Fruit fly (Drosophila melanogaster) whole organism, embryonic: ENCODE measurements around the gene Atg14.

Experiments used
- Atf3 ChIP-seq: fragments of 200-800 bp; sonication (Bioruptor generic); optimal IDR thresholded peaks from 3 replicates; lab custom pipeline; 2016; ENCODE audit warnings: missing biosample characterization, missing genetic modification characterization
- Awh ChIP-seq: fragments of 200-800 bp; sonication (Bioruptor generic); IDR thresholded peaks from 2 replicates; pipeline ENCODE4, ENCODE4 v1.3.6; 2022; ENCODE audit warnings: missing biosample characterization, missing genetic modification characterization
- Bgb ChIP-seq: fragments of 200-800 bp; sonication (Bioruptor generic); IDR thresholded peaks from 2 replicates; pipeline ENCODE4 v1.3.6; 2022; ENCODE audit warnings: missing biosample characterization, missing genetic modification characterization; ENCODE audit not compliant: partially characterized antibody
- CG10431 ChIP-seq: fragments of 200-800 bp; sonication (Bioruptor generic); optimal IDR thresholded peaks from 3 replicates; lab custom pipeline; 2018; ENCODE audit warnings: missing biosample characterization, mild to moderate bottlenecking, missing genetic modification characterization
- CG10543 ChIP-seq: fragments of 200-800 bp; sonication (Bioruptor generic); optimal IDR thresholded peaks from 3 replicates; lab custom pipeline; 2017; ENCODE audit warnings: missing biosample characterization, mild to moderate bottlenecking, missing genetic modification characterization, moderate library complexity
- CG12155 ChIP-seq: fragments of 200-800 bp; sonication (Bioruptor generic); optimal IDR thresholded peaks from 3 replicates; lab custom pipeline; 2016; ENCODE audit warnings: missing biosample characterization, missing genetic modification characterization
- CG12219 ChIP-seq: fragments of 200-800 bp; sonication (Bioruptor generic); optimal IDR thresholded peaks from 3 replicates; lab custom pipeline; 2018; ENCODE audit warnings: missing biosample characterization, mild to moderate bottlenecking, missing genetic modification characterization
- CG13624 ChIP-seq: fragments of 200-800 bp; sonication (Bioruptor generic); optimal IDR thresholded peaks from 2 replicates; lab custom pipeline; 2016; ENCODE audit warnings: missing biosample characterization, missing genetic modification characterization
- CG15601 ChIP-seq: fragments of 200-800 bp; sonication (Bioruptor generic); optimal IDR thresholded peaks from 3 replicates; lab custom pipeline; 2019; ENCODE audit warnings: missing biosample characterization, mild to moderate bottlenecking, missing genetic modification characterization, moderate library complexity
- CG2120 ChIP-seq: fragments of 200-800 bp; sonication (Bioruptor generic); optimal IDR thresholded peaks from 3 replicates; lab custom pipeline; 2016; ENCODE audit warnings: missing biosample characterization, missing genetic modification characterization
- CG2129 ChIP-seq: fragments of 200-800 bp; sonication (Bioruptor generic); IDR thresholded peaks from 2 replicates; pipeline ENCODE4 v1.3.6; 2022; ENCODE audit warnings: missing biosample characterization, missing genetic modification characterization; ENCODE audit not compliant: partially characterized antibody
- CG2712 ChIP-seq: fragments of 200-800 bp; optimal IDR thresholded peaks from 3 replicates; lab custom pipeline; 2019; ENCODE audit warnings: missing biosample characterization, mild to moderate bottlenecking, missing genetic modification characterization, moderate library complexity
- CG2889 ChIP-seq: fragments of 200-800 bp; sonication (Bioruptor generic); IDR thresholded peaks from 3 replicates; pipeline ENCODE4 v1.3.6; 2022; ENCODE audit warnings: missing biosample characterization, missing genetic modification characterization
- CG30431 ChIP-seq: fragments of 200-800 bp; sonication (Bioruptor generic); optimal IDR thresholded peaks from 2 replicates; lab custom pipeline; 2017; ENCODE audit warnings: missing biosample characterization, missing genetic modification characterization
- CG3065 ChIP-seq: fragments of 200-800 bp; sonication (Bioruptor generic); optimal IDR thresholded peaks from 2 replicates; lab custom pipeline; 2016; ENCODE audit warnings: missing biosample characterization, missing genetic modification characterization
- CG32532 ChIP-seq: fragments of 200-800 bp; sonication (Bioruptor generic); IDR thresholded peaks from 2 replicates; pipeline ENCODE4 v1.3.6; 2022; ENCODE audit warnings: missing biosample characterization, missing genetic modification characterization
- CG33557 ChIP-seq: fragments of 200-800 bp; sonication (Bioruptor generic); optimal IDR thresholded peaks from 2 replicates; lab custom pipeline; 2019; ENCODE audit warnings: missing biosample characterization, mild to moderate bottlenecking, missing genetic modification characterization, moderate library complexity
- CG34376 ChIP-seq: fragments of 200-800 bp; sonication (Bioruptor generic); optimal IDR thresholded peaks from 2 replicates; lab custom pipeline; 2018; ENCODE audit warnings: missing biosample characterization, mild to moderate bottlenecking, missing genetic modification characterization
- CG7928 ChIP-seq: fragments of 200-800 bp; sonication (Bioruptor generic); optimal IDR thresholded peaks from 2 replicates; lab custom pipeline; 2017; ENCODE audit warnings: missing biosample characterization, mild to moderate bottlenecking, missing genetic modification characterization
- Deaf1 ChIP-seq: fragments of 200-800 bp; optimal IDR thresholded peaks from 3 replicates; lab custom pipeline; 2019; ENCODE audit warnings: missing biosample characterization, mild to moderate bottlenecking, missing genetic modification characterization, moderate library complexity
- Dll ChIP-seq: fragments of 200-800 bp; sonication (Bioruptor generic); IDR thresholded peaks from 4 replicates; pipeline ENCODE4 v1.3.6; 2022; ENCODE audit warnings: missing biosample characterization, missing genetic modification characterization; ENCODE audit not compliant: partially characterized antibody
- Drgx ChIP-seq: fragments of 200-800 bp; sonication (Bioruptor generic); IDR thresholded peaks from 2 replicates; pipeline ENCODE4 v1.3.6; 2022; ENCODE audit warnings: missing biosample characterization, missing genetic modification characterization
- Ets97D ChIP-seq: fragments of 200-800 bp; sonication (Bioruptor generic); optimal IDR thresholded peaks from 3 replicates; lab custom pipeline; 2016; ENCODE audit warnings: missing biosample characterization, missing genetic modification characterization
- HmgD ChIP-seq: fragments of 200-800 bp; sonication (Bioruptor generic); optimal IDR thresholded peaks from 3 replicates; lab custom pipeline; 2016; ENCODE audit warnings: missing biosample characterization, missing genetic modification characterization
- Hr51 ChIP-seq, 2 experiments: fragments of 200-800 bp; sonication (Bioruptor generic); optimal IDR thresholded peaks; 2 replicates in 1 of 2; 3 replicates in 1 of 2; lab custom pipeline; 2016 to 2018; ENCODE audit warnings: missing biosample characterization in 2 of 2, missing genetic modification characterization in 2 of 2, mild to moderate bottlenecking in 1 of 2, moderate library complexity in 1 of 2
- Hr78 ChIP-seq, 2 experiments: fragments of 200-800 bp in 1 of 2; fragments of >200 bp in 1 of 2; sonication (Bioruptor generic) in 1 of 2; optimal IDR thresholded peaks; 2 replicates each; lab custom pipeline; 2017 to 2019; ENCODE audit warnings: missing biosample characterization in 2 of 2, missing genetic modification characterization in 2 of 2, mild to moderate bottlenecking in 1 of 2, moderate library complexity in 1 of 2
- Hsf ChIP-seq: fragments of 200-800 bp; sonication (Bioruptor generic); optimal IDR thresholded peaks from 3 replicates; lab custom pipeline; 2016; ENCODE audit warnings: missing biosample characterization, missing genetic modification characterization
- Neu2 ChIP-seq: fragments of 200-800 bp; sonication (Bioruptor generic); optimal IDR thresholded peaks from 3 replicates; lab custom pipeline; 2016; ENCODE audit warnings: missing biosample characterization, missing genetic modification characterization, borderline replicate concordance
- Trl ChIP-seq, 3 experiments: fragments of >200 bp in 2 of 3; fragments of 200-800 bp in 1 of 3; sonication (Bioruptor generic) in 1 of 3; optimal IDR thresholded peaks; 2 replicates in 1 of 3; 3 replicates in 2 of 3; lab custom pipeline; 2016 to 2017; ENCODE audit warnings: missing biosample characterization in 1 of 3, missing genetic modification characterization in 1 of 3
- YL-1 ChIP-seq: fragments of 200-800 bp; sonication (Bioruptor generic); optimal IDR thresholded peaks from 3 replicates; lab custom pipeline; 2017; ENCODE audit warnings: missing biosample characterization, mild to moderate bottlenecking, missing genetic modification characterization
- ac ChIP-seq: fragments of 200-800 bp; sonication (Bioruptor generic); optimal IDR thresholded peaks from 3 replicates; lab custom pipeline; 2017; ENCODE audit warnings: missing biosample characterization, mild to moderate bottlenecking, missing genetic modification characterization
- cwo ChIP-seq: fragments of 200-800 bp; sonication (Bioruptor generic); optimal IDR thresholded peaks from 3 replicates; lab custom pipeline; 2017; ENCODE audit warnings: missing biosample characterization, missing genetic modification characterization, mild to moderate bottlenecking, moderate library complexity, missing genetic modification reagents
- dmrt99B ChIP-seq: fragments of 200-800 bp; sonication (Bioruptor generic); optimal IDR thresholded peaks from 2 replicates; lab custom pipeline; 2018; ENCODE audit warnings: missing biosample characterization, mild to moderate bottlenecking, missing genetic modification characterization, moderate library complexity
- ftz-f1 ChIP-seq: fragments of 200-800 bp; sonication (Bioruptor generic); optimal IDR thresholded peaks from 2 replicates; lab custom pipeline; 2016; ENCODE audit warnings: missing biosample characterization, missing genetic modification characterization
- gce ChIP-seq: fragments of 200-800 bp; sonication (Bioruptor generic); IDR thresholded peaks from 3 replicates; pipeline ENCODE4 v1.3.6; 2022; ENCODE audit warnings: missing biosample characterization, missing genetic modification characterization
- grn ChIP-seq: fragments of 200-800 bp; sonication (Bioruptor generic); optimal IDR thresholded peaks from 3 replicates; lab custom pipeline; 2017; ENCODE audit warnings: missing biosample characterization, missing genetic modification characterization
- hb ChIP-seq: fragments of 200-800 bp; sonication (Bioruptor generic); IDR thresholded peaks from 3 replicates; pipeline ENCODE4 v1.3.6; 2022; ENCODE audit warnings: missing biosample characterization, missing genetic modification characterization; ENCODE audit not compliant: partially characterized antibody
- her ChIP-seq: fragments of 200-800 bp; sonication (Bioruptor generic); optimal IDR thresholded peaks from 2 replicates; lab custom pipeline; 2016; ENCODE audit warnings: missing biosample characterization, missing genetic modification characterization
- p53 ChIP-seq: fragments of 200-800 bp; sonication (Bioruptor generic); optimal IDR thresholded peaks from 2 replicates; lab custom pipeline; 2016; ENCODE audit warnings: missing biosample characterization, missing genetic modification characterization
- sim ChIP-seq: fragments of 200-800 bp; sonication (Bioruptor generic); IDR thresholded peaks from 2 replicates; pipeline ENCODE4 v1.3.6; 2022; ENCODE audit warnings: missing biosample characterization, missing genetic modification characterization
- so ChIP-seq: fragments of 200-800 bp; sonication (Bioruptor generic); IDR thresholded peaks from 3 replicates; pipeline ENCODE4 v1.3.6; 2022; ENCODE audit warnings: missing biosample characterization, missing genetic modification characterization
- stwl ChIP-seq: fragments of 200-800 bp; sonication (Bioruptor generic); optimal IDR thresholded peaks from 3 replicates; lab custom pipeline; 2018; ENCODE audit warnings: missing biosample characterization, mild to moderate bottlenecking, missing genetic modification characterization, moderate library complexity
- sug ChIP-seq: fragments of 200-800 bp; optimal IDR thresholded peaks from 2 replicates; lab custom pipeline; 2019; ENCODE audit warnings: missing biosample characterization, mild to moderate bottlenecking, missing genetic modification characterization, moderate library complexity
- vfl ChIP-seq: fragments of 200-800 bp; sonication (Bioruptor generic); optimal IDR thresholded peaks from 2 replicates; lab custom pipeline; 2016; ENCODE audit warnings: missing biosample characterization, missing genetic modification characterization
- zfh2 ChIP-seq: fragments of 200-800 bp; sonication (Bioruptor generic); optimal IDR thresholded peaks from 2 replicates; lab custom pipeline; 2016; ENCODE audit warnings: missing biosample characterization, missing genetic modification characterization

The Atg14 gene

dm6 chr3R:29157418-29158398 lies 41.5 kb downstream of the Atg14 start, which contains the start of gene rdog (continued):
- peak; percentile 81 for TF ChIP-seq CG33557 (GFP tag; lab: Kevin White, UChicago)
- TF ChIP-seq CG2120 (GFP tag; lab: Kevin White, UChicago): peak; percentile 88
- peak; percentile 60 for TF ChIP-seq her (GFP tag; lab: Kevin White, UChicago)
- TF ChIP-seq p53 (GFP tag; lab: Kevin White, UChicago): peak; percentile 42
- peak; percentile 46 for TF ChIP-seq HmgD (GFP tag; lab: Kevin White, UChicago)
- peak; percentile 15 for TF ChIP-seq ftz-f1 (GFP tag; lab: Kevin White, UChicago)
- peak; percentile 2 for TF ChIP-seq Neu2 (GFP tag; lab: Kevin White, UChicago)
- TF ChIP-seq Hr78 (GFP tag; optimal IDR thresholded peaks at IDR 0.05; lab: Kevin White, UChicago): no peak

dm6 chr3R:29158721-29159120 lies 42.5 kb downstream of the Atg14 start:
- no peak for TF ChIP-seq CG7928 (GFP tag; lab: Kevin White, UChicago)
- no peak for TF ChIP-seq Hsf (GFP tag; lab: Kevin White, UChicago)
- TF ChIP-seq cwo (GFP tag; lab: Kevin White, UChicago): peak; percentile 95
- no peak for TF ChIP-seq vfl (GFP tag; lab: Kevin White, UChicago)
- peak; percentile 83 for TF ChIP-seq sug
- no peak for TF ChIP-seq CG2120 (GFP tag; lab: Kevin White, UChicago)
- no peak for TF ChIP-seq her (GFP tag; lab: Kevin White, UChicago)
- TF ChIP-seq Bgb (GFP tag; lab: Robert Waterston, UW): no peak
- TF ChIP-seq stwl: no peak
- TF ChIP-seq sim (GFP tag; lab: Robert Waterston, UW): no peak
- no peak for TF ChIP-seq Hr51 (GFP tag; optimal IDR thresholded peaks at IDR 0.05; lab: Kevin White, UChicago)
- TF ChIP-seq CG13624 (GFP tag; lab: Kevin White, UChicago): no peak
- TF ChIP-seq zfh2 (GFP tag; lab: Kevin White, UChicago): no peak
- no peak for TF ChIP-seq Deaf1 (tag; lab: Kevin White, UChicago)
- TF ChIP-seq Drgx (GFP tag; lab: Robert Waterston, UW): no peak
- TF ChIP-seq CG2712 (tag; lab: Kevin White, UChicago): no peak
- no peak for TF ChIP-seq Atf3 (GFP tag; lab: Kevin White, UChicago)
- TF ChIP-seq gce (GFP tag; lab: Robert Waterston, UW): no peak
- no peak for TF ChIP-seq ftz-f1 (GFP tag; lab: Kevin White, UChicago)
- no peak for TF ChIP-seq CG2129 (GFP tag; lab: Robert Waterston, UW)
- no peak for TF ChIP-seq so (GFP tag; lab: Robert Waterston, UW)
- peak; percentile 81 for TF ChIP-seq CG34376 (GFP tag; lab: Kevin White, UChicago)
- no peak for TF ChIP-seq Dll (GFP tag; lab: Robert Waterston, UW)
- TF ChIP-seq CG32532 (GFP tag; lab: Robert Waterston, UW): no peak
- TF ChIP-seq CG12155: no peak
- no peak for TF ChIP-seq Awh (GFP tag; lab: Robert Waterston, UW)
- TF ChIP-seq Ets97D: no peak
- TF ChIP-seq CG3065 (GFP tag; lab: Kevin White, UChicago): no peak
- TF ChIP-seq CG10543 (GFP tag; lab: Kevin White, UChicago): no peak
- TF ChIP-seq Trl (optimal IDR thresholded peaks at IDR 0.05; lab: Kevin White, UChicago): no peak
- no peak for TF ChIP-seq Trl (GFP tag; optimal IDR thresholded peaks at IDR 0.05; lab: Kevin White, UChicago)
- no peak for TF ChIP-seq CG2889 (GFP tag; lab: Robert Waterston, UW)
- TF ChIP-seq grn: peak; percentile 56
- TF ChIP-seq CG10431 (GFP tag; lab: Kevin White, UChicago): no peak
- no peak for TF ChIP-seq CG12219 (GFP tag; lab: Kevin White, UChicago)
- TF ChIP-seq YL-1: no peak
- no peak for TF ChIP-seq hb (GFP tag; lab: Robert Waterston, UW)
- no peak for TF ChIP-seq dmrt99B
- TF ChIP-seq CG30431 (GFP tag; lab: Kevin White, UChicago): no peak
- TF ChIP-seq ac (GFP tag; lab: Kevin White, UChicago): no peak
- TF ChIP-seq CG15601 (tag; lab: Kevin White, UChicago): no peak
